Worm (Caenorhabditis elegans): ENCODE data around the gene lev-9.

lev-9 gene

ce11 chrX:6251947-6252617 is 39.5 kb downstream of the lev-9 start (continued):
- no peak for TF ChIP-seq ztf-7 (tag; optimal IDR thresholded peaks at IDR 0.05)
- no peak for TF ChIP-seq zip-2 (tag; optimal IDR thresholded peaks at IDR 0.05)
- TF ChIP-seq nhr-6 (tag; optimal IDR thresholded peaks at IDR 0.05), result no peak
- TF ChIP-seq hlh-30 (tag; optimal IDR thresholded peaks at IDR 0.05; ENCODE audit: insufficient read depth), result peak; percentile 7
- no peak for TF ChIP-seq tag-97 (GFP tag; IDR thresholded peaks at IDR 0.05)
- no peak; the same call in 1 of the 2 replicates for TF ChIP-seq nhr-41 (GFP tag; IDR thresholded peaks at IDR 0.05)
- TF ChIP-seq ceh-82 (tag; optimal IDR thresholded peaks at IDR 0.05), result no peak
- no peak for TF ChIP-seq ceh-28 (tag; optimal IDR thresholded peaks at IDR 0.05)
- no peak; the same call in 1 of the 2 replicates for TF ChIP-seq nhr-42 (GFP tag; IDR thresholded peaks at IDR 0.05)
- TF ChIP-seq nhr-48 (tag; optimal IDR thresholded peaks at IDR 0.05), result peak; percentile 15
- 0 out of 2 replicates have a peak, but pooled peaks have one; percentile 5 for TF ChIP-seq saeg-2 (GFP tag; IDR thresholded peaks at IDR 0.05)
- TF ChIP-seq Y75B8A.6 (GFP tag; IDR thresholded peaks at IDR 0.05), result no peak
- TF ChIP-seq set-16 (GFP tag; IDR thresholded peaks at IDR 0.05), result peak; percentile 85
- no peak for TF ChIP-seq daf-19 (GFP tag; conservative IDR thresholded peaks at IDR 0.05)

- peak; percentile 97 for TF ChIP-seq aha-1 (tag)
- TF ChIP-seq spr-3 (GFP tag; optimal IDR thresholded peaks at IDR 0.05), result no peak
These were observed 40.2 kb downstream of the lev-9 start for ce11 chrX:6251321-6251720.

ce11 chrX:6250866-6251265 is 40.7 kb downstream of the lev-9 start:
- no peak for TF ChIP-seq lir-3 (tag; optimal IDR thresholded peaks at IDR 0.05)
- no peak for TF ChIP-seq ceh-82 (tag; optimal IDR thresholded peaks at IDR 0.05)
- no peak for TF ChIP-seq attf-4 (tag; optimal IDR thresholded peaks at IDR 0.05)
- no peak for TF ChIP-seq nhr-48 (tag; optimal IDR thresholded peaks at IDR 0.05)
- TF ChIP-seq nhr-11 (tag; optimal IDR thresholded peaks at IDR 0.05), result no peak
- TF ChIP-seq ces-1 (GFP tag; optimal IDR thresholded peaks at IDR 0.05), result peak; percentile 89
- no peak for TF ChIP-seq F26F4.8 (GFP tag; conservative IDR thresholded peaks at IDR 0.05)
- TF ChIP-seq mdl-1 (tag; optimal IDR thresholded peaks at IDR 0.05), result no peak
- 0 out of 2 replicates have a peak, but pooled peaks have one; percentile 13 for TF ChIP-seq hmg-1.1 (GFP tag; IDR thresholded peaks at IDR 0.05)
- no peak for TF ChIP-seq ztf-7 (tag; optimal IDR thresholded peaks at IDR 0.05)
- no peak for TF ChIP-seq lin-29 (GFP tag; IDR thresholded peaks at IDR 0.05)
- TF ChIP-seq daf-16 (GFP tag; optimal IDR thresholded peaks at IDR 0.05), result no peak
- no peak for TF ChIP-seq daf-16 (tag; optimal IDR thresholded peaks at IDR 0.05)
- no peak for TF ChIP-seq madf-9 (GFP tag; conservative IDR thresholded peaks at IDR 0.05)
- peak; percentile 72 for TF ChIP-seq fkh-10 (GFP tag; optimal IDR thresholded peaks at IDR 0.05)
- peak; percentile 68; the same call in 1 of the 2 replicates for TF ChIP-seq ZK337.2 (GFP tag; IDR thresholded peaks at IDR 0.05)
- TF ChIP-seq ctbp-1 (GFP tag; IDR thresholded peaks at IDR 0.05), result peak; percentile 67; the same call in 1 of the 2 replicates
- no peak for TF ChIP-seq skn-1 (tag; optimal IDR thresholded peaks at IDR 0.05)
- TF ChIP-seq nhr-111 (GFP tag; optimal IDR thresholded peaks at IDR 0.05), result no peak
- TF ChIP-seq nhr-237 (tag; optimal IDR thresholded peaks at IDR 0.05), result no peak

ce11 chrX:6250272-6250752 is 41.2 kb downstream of the lev-9 start:
- TF ChIP-seq mes-2 (tag; optimal IDR thresholded peaks at IDR 0.05; ENCODE audit: poor library complexity, severe bottlenecking) (peak; percentile 32), hlh-30 (tag; optimal IDR thresholded peaks at IDR 0.05; ENCODE audit: insufficient read depth) (peak; percentile 54), hmg-1.1 (GFP tag; IDR thresholded peaks at IDR 0.05) (0 out of 2 replicates have a peak, but pooled peaks have one; percentile 38), ceh-82 (tag; optimal IDR thresholded peaks at IDR 0.05) (no peak), aha-1 (tag) (peak; percentile 7), dmd-9 (GFP tag; IDR thresholded peaks at IDR 0.05) (no peak), saeg-2 (GFP tag; IDR thresholded peaks at IDR 0.05) (no peak), lin-38 (GFP tag; IDR thresholded peaks at IDR 0.05) (no peak), nhr-41 (GFP tag; IDR thresholded peaks at IDR 0.05) (peak; percentile 41; the same call in 1 of the 2 replicates), pqm-1 (tag; optimal IDR thresholded peaks at IDR 0.05) (peak; percentile 66), set-16 (GFP tag; IDR thresholded peaks at IDR 0.05) (0 out of 2 replicates have a peak, but pooled peaks have one; percentile 8), mep-1 (tag; optimal IDR thresholded peaks at IDR 0.05) (peak; percentile 75), Y5F2A.4 (GFP tag; optimal IDR thresholded peaks at IDR 0.05) (no peak), zag-1 (tag; optimal IDR thresholded peaks at IDR 0.05) (no peak), tra-1 (GFP tag; IDR thresholded peaks at IDR 0.05) (peak; percentile 71), ztf-7 (tag; optimal IDR thresholded peaks at IDR 0.05) (peak; percentile 81), nhr-25 (tag; optimal IDR thresholded peaks at IDR 0.05; ENCODE audit: borderline replicate concordance, insufficient read depth) (peak; percentile 23), hlh-11 (tag; optimal IDR thresholded peaks at IDR 0.05) (peak; percentile 77), Y48G9A.11 (GFP tag; IDR thresholded peaks at IDR 0.05) (no peak), rbr-2 (tag; optimal IDR thresholded peaks at IDR 0.05) (peak; percentile 26)
